Fruit fly (Drosophila melanogaster): ENCODE results near the gene CG42747.

DNA sequence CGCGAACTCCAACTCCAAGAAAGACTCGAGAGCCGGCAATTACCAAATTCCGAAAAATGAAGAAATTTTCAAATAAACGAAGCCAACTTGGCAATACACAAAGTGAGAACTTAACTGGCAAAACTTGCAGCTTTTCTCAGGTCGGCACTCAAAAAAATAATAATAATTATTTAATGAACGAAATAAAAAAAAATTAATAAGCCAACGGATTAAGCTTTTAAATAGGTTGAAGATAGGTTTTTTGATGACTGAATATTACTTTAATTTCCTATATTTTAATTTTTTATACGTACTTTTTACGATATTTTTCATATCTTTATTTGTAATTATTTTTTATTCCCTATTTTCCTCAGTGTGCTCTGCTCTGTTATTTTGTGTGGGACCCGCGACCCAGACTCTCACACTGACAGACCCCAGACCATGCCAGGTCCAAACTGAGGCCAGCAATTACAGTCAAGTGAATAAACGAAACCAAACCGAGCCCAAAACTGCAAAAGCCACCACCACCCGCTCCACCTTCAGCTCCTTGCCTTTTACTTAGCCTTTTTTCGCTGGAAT, 30.7 kb upstream of the CG42747 start:
- no peak for TF ChIP-seq Myc (optimal IDR thresholded peaks at IDR 0.05)
- no peak for TF ChIP-seq psq (optimal IDR thresholded peaks at IDR 0.05)
